Worm (Caenorhabditis elegans): ENCODE data around the gene cyp-32B1.

ce11 chrV:2149432-2149831 is 51.8 kb downstream of the cyp-32B1 start, which contains the start of gene C45H4.21:
- TF ChIP-seq nhr-76 (tag; optimal IDR thresholded peaks at IDR 0.05) (no peak), unc-62 (GFP tag; optimal IDR thresholded peaks at IDR 0.05) (no peak), lin-15B (tag; optimal IDR thresholded peaks at IDR 0.05) (no peak), ZK546.5 (tag; optimal IDR thresholded peaks at IDR 0.05) (no peak), pqm-1 (tag; optimal IDR thresholded peaks at IDR 0.05) (no peak), nhr-77 (tag; optimal IDR thresholded peaks at IDR 0.05) (no peak), mdl-1 (tag; optimal IDR thresholded peaks at IDR 0.05) (no peak), tbx-2 (tag; optimal IDR thresholded peaks at IDR 0.05) (no peak), nfya-1 (tag; optimal IDR thresholded peaks at IDR 0.05; ENCODE audit: insufficient read depth) (no peak), R02D3.7 (tag; optimal IDR thresholded peaks at IDR 0.05) (no peak), ama-1 (optimal IDR thresholded peaks at IDR 0.05) (no peak)
